Worm (Caenorhabditis elegans) whole organism, L3 larva: ENCODE measurements around the gene lin-22.

Experiments used
- R02D3.7 ChIP-seq: fragments of 150-350 bp; optimal IDR thresholded peaks from 2 replicates; lab custom pipeline; 2014; ENCODE audit warnings: missing biosample characterization, missing genetic modification characterization
- aly-2 ChIP-seq: fragments of 150-350 bp; optimal IDR thresholded peaks from 2 replicates; lab custom pipeline; 2014; ENCODE audit warnings: missing biosample characterization, missing genetic modification characterization
- ceh-16 ChIP-seq: sonication (generic microtip); optimal IDR thresholded peaks from 2 replicates; lab custom pipeline; 2017; ENCODE audit warnings: missing biosample characterization, missing genetic modification characterization
- ceh-28 ChIP-seq: fragments of 150-350 bp; optimal IDR thresholded peaks from 2 replicates; lab custom pipeline; 2014; ENCODE audit warnings: missing biosample characterization, missing genetic modification reagents, missing genetic modification characterization
- ceh-82 ChIP-seq: fragments of 150-350 bp; optimal IDR thresholded peaks from 2 replicates; lab custom pipeline; 2014; ENCODE audit warnings: missing biosample characterization, missing genetic modification characterization
- ceh-9 ChIP-seq: sonication (generic microtip); optimal IDR thresholded peaks from 2 replicates; lab custom pipeline; 2018; ENCODE audit warnings: missing biosample characterization, missing genetic modification characterization
- daf-12 ChIP-seq: fragments of 150-350 bp; optimal IDR thresholded peaks from 2 replicates; lab custom pipeline; 2014; ENCODE audit warnings: missing biosample characterization, missing genetic modification reagents, missing genetic modification characterization
- egl-27 ChIP-seq: sonication (generic microtip); optimal IDR thresholded peaks from 4 replicates; lab custom pipeline; 2017; ENCODE audit warnings: missing biosample characterization, missing genetic modification reagents, missing genetic modification characterization
- elt-1 ChIP-seq: fragments of 150-350 bp; optimal IDR thresholded peaks from 2 replicates; lab custom pipeline; 2014; ENCODE audit warnings: missing biosample characterization, missing genetic modification characterization
- elt-3 ChIP-seq, 3 experiments: fragments of 150-350 bp in 1 of 3; sonication (generic microtip) in 2 of 3; optimal IDR thresholded peaks; 2 replicates in 2 of 3; 4 replicates in 1 of 3; lab custom pipeline; 2014 to 2017; ENCODE audit warnings: missing biosample characterization in 3 of 3, missing genetic modification characterization in 3 of 3
- eor-1 ChIP-seq, 2 experiments: fragments of 150-350 bp; optimal IDR thresholded peaks; 2 replicates each; lab custom pipeline; 2014 to 2018; ENCODE audit warnings: missing biosample characterization in 2 of 2, missing genetic modification characterization in 2 of 2
- fkh-10 ChIP-seq: sonication (generic microtip); optimal IDR thresholded peaks from 2 replicates; lab custom pipeline; 2017; ENCODE audit warnings: missing biosample characterization, missing genetic modification reagents, missing genetic modification characterization
- fkh-2 ChIP-seq: fragments of 150-350 bp; optimal IDR thresholded peaks from 2 replicates; lab custom pipeline; 2014; ENCODE audit warnings: missing biosample characterization, missing genetic modification reagents, missing genetic modification characterization
- fos-1 ChIP-seq: fragments of 150-350 bp; optimal IDR thresholded peaks from 2 replicates; lab custom pipeline; 2014; ENCODE audit warnings: missing biosample characterization, missing genetic modification characterization
- hmg-11 ChIP-seq: sonication (generic microtip); optimal IDR thresholded peaks from 2 replicates; lab custom pipeline; 2016; ENCODE audit warnings: missing genetic modification characterization, missing compliant biosample characterization
- jun-1 ChIP-seq: fragments of 150-350 bp; optimal IDR thresholded peaks from 2 replicates; lab custom pipeline; 2014; ENCODE audit warnings: missing biosample characterization, missing genetic modification reagents, missing genetic modification characterization
- lin-15B ChIP-seq: fragments of 150-350 bp; optimal IDR thresholded peaks from 2 replicates; lab custom pipeline; 2014; ENCODE audit warnings: missing biosample characterization, missing genetic modification characterization
- mdl-1 ChIP-seq: fragments of 150-350 bp; optimal IDR thresholded peaks from 2 replicates; lab custom pipeline; 2014; ENCODE audit warnings: missing biosample characterization, missing genetic modification characterization
- mml-1 ChIP-seq: fragments of 150-350 bp; sonication (generic microtip); optimal IDR thresholded peaks from 3 replicates; lab custom pipeline; 2014; ENCODE audit warnings: missing biosample characterization, missing genetic modification characterization
- nfya-1 ChIP-seq: sonication (generic microtip); optimal IDR thresholded peaks from 2 replicates; lab custom pipeline; 2017; ENCODE audit warnings: missing genetic modification characterization, mild to moderate bottlenecking, missing compliant biosample characterization, antibody characterized with exemption, moderate library complexity; ENCODE audit not compliant: insufficient read depth
- nhr-11 ChIP-seq: fragments of 150-350 bp; optimal IDR thresholded peaks from 2 replicates; lab custom pipeline; 2014; ENCODE audit warnings: missing biosample characterization, missing genetic modification characterization
- nhr-12 ChIP-seq: fragments of 150-350 bp; optimal IDR thresholded peaks from 2 replicates; lab custom pipeline; 2014; ENCODE audit warnings: missing biosample characterization, missing genetic modification characterization
- nhr-25 ChIP-seq: sonication (generic microtip); optimal IDR thresholded peaks from 2 replicates; lab custom pipeline; 2017; ENCODE audit warnings: missing biosample characterization, missing genetic modification characterization
- nhr-28 ChIP-seq: fragments of 150-350 bp; optimal IDR thresholded peaks from 2 replicates; lab custom pipeline; 2014; ENCODE audit warnings: missing biosample characterization, missing genetic modification characterization
- nhr-67 ChIP-seq: fragments of 150-350 bp; optimal IDR thresholded peaks from 2 replicates; lab custom pipeline; 2014; ENCODE audit warnings: missing biosample characterization, missing genetic modification characterization
- nhr-76 ChIP-seq: fragments of 150-350 bp; sonication (generic microtip); optimal IDR thresholded peaks from 5 replicates; lab custom pipeline; 2014; ENCODE audit warnings: missing biosample characterization, missing genetic modification characterization
- nhr-77 ChIP-seq: fragments of 150-350 bp; optimal IDR thresholded peaks from 2 replicates; lab custom pipeline; 2014; ENCODE audit warnings: missing biosample characterization, missing genetic modification characterization
- pha-4 ChIP-seq: fragments of 150-350 bp; optimal IDR thresholded peaks from 2 replicates; lab custom pipeline; 2014; ENCODE audit warnings: missing biosample characterization, missing genetic modification reagents, missing genetic modification characterization
- pqm-1 ChIP-seq: fragments of 150-350 bp; optimal IDR thresholded peaks from 2 replicates; lab custom pipeline; 2017; ENCODE audit warnings: missing biosample characterization, missing genetic modification characterization, inconsistent platforms
- sea-2 ChIP-seq: fragments of 150-350 bp; sonication (generic microtip); optimal IDR thresholded peaks from 4 replicates; lab custom pipeline; 2014; ENCODE audit warnings: missing biosample characterization, missing genetic modification reagents, missing genetic modification characterization
- skn-1 ChIP-seq: fragments of 150-350 bp; optimal IDR thresholded peaks from 2 replicates; lab custom pipeline; 2014; ENCODE audit warnings: missing biosample characterization, missing genetic modification characterization
- snpc-4 ChIP-seq: fragments of 150-350 bp; optimal IDR thresholded peaks from 2 replicates; lab custom pipeline; 2014; ENCODE audit warnings: missing biosample characterization, missing genetic modification characterization
- tbx-2 ChIP-seq: sonication (generic microtip); optimal IDR thresholded peaks from 2 replicates; lab custom pipeline; 2016; ENCODE audit warnings: mild to moderate bottlenecking, missing genetic modification characterization, missing compliant biosample characterization
- unc-39 ChIP-seq: sonication (generic microtip); optimal IDR thresholded peaks from 4 replicates; lab custom pipeline; 2017; ENCODE audit warnings: missing biosample characterization, missing genetic modification characterization
- unc-62 ChIP-seq: fragments of 150-350 bp; sonication (generic microtip); optimal IDR thresholded peaks from 4 replicates; lab custom pipeline; 2014; ENCODE audit warnings: missing biosample characterization, missing genetic modification reagents, missing genetic modification characterization
- zag-1 ChIP-seq: fragments of 150-350 bp; optimal IDR thresholded peaks from 2 replicates; lab custom pipeline; 2014; ENCODE audit warnings: missing biosample characterization, missing genetic modification characterization
- ztf-11 ChIP-seq: fragments of 150-350 bp; optimal IDR thresholded peaks from 2 replicates; lab custom pipeline; 2014; ENCODE audit warnings: missing biosample characterization, missing genetic modification characterization
- ztf-4 ChIP-seq: fragments of 150-350 bp; optimal IDR thresholded peaks from 2 replicates; lab custom pipeline; 2014; ENCODE audit warnings: missing biosample characterization, missing genetic modification characterization

lin-22 gene

ce11 chrIV:3055320-3055719 is 35.8 kb downstream of the lin-22 start:
- TF ChIP-seq ceh-9 (tag; lab: Kevin White, UChicago) (no peak), pha-4 (tag; lab: Kevin White, UChicago) (peak; percentile 38), lin-15B (tag; lab: Kevin White, UChicago) (peak; percentile 57)

- no peak for TF ChIP-seq snpc-4 (tag; lab: Kevin White, UChicago)
- TF ChIP-seq unc-39 (tag; lab: Kevin White, UChicago): no peak
- TF ChIP-seq ceh-16 (tag; lab: Kevin White, UChicago): no peak
- TF ChIP-seq nhr-28: no peak
- no peak for TF ChIP-seq ceh-82 (tag; lab: Kevin White, UChicago)
- no peak for TF ChIP-seq aly-2 (tag; lab: Kevin White, UChicago)
- no peak for TF ChIP-seq ztf-11 (tag; lab: Kevin White, UChicago)
- no peak for TF ChIP-seq nhr-76 (tag; lab: Kevin White, UChicago)
- TF ChIP-seq pqm-1 (tag; lab: Kevin White, UChicago): no peak
- TF ChIP-seq fkh-10 (GFP tag; lab: Kevin White, UChicago): no peak
- TF ChIP-seq R02D3.7 (tag; lab: Kevin White, UChicago): no peak
- no peak for TF ChIP-seq nfya-1
- TF ChIP-seq fkh-2 (tag; lab: Kevin White, UChicago): no peak
- no peak for TF ChIP-seq ceh-28 (tag; lab: Kevin White, UChicago)
- no peak for TF ChIP-seq nhr-25 (tag; lab: Kevin White, UChicago)
- no peak for TF ChIP-seq sea-2 (GFP tag; lab: Kevin White, UChicago)
- TF ChIP-seq zag-1 (tag; lab: Kevin White, UChicago): no peak
- TF ChIP-seq nhr-11 (tag; lab: Kevin White, UChicago): no peak
- TF ChIP-seq eor-1 (tag; optimal IDR thresholded peaks at IDR 0.05; lab: Kevin White, UChicago): no peak
- no peak for TF ChIP-seq unc-62 (GFP tag; lab: Kevin White, UChicago)
Observed at ce11 chrIV:3055848-3056247, 36.3 kb downstream of the lin-22 start.

- no peak for TF ChIP-seq egl-27
- TF ChIP-seq mml-1: no peak
- no peak for TF ChIP-seq zag-1 (tag; lab: Kevin White, UChicago)
- no peak for TF ChIP-seq snpc-4 (tag; lab: Kevin White, UChicago)
- no peak for TF ChIP-seq nhr-12 (tag; lab: Kevin White, UChicago)
- TF ChIP-seq nhr-76 (tag; lab: Kevin White, UChicago): no peak
- no peak for TF ChIP-seq nhr-77
- TF ChIP-seq nhr-25 (tag; lab: Kevin White, UChicago): no peak
- TF ChIP-seq pha-4 (tag; lab: Kevin White, UChicago): no peak
- no peak for TF ChIP-seq elt-3 (tag; optimal IDR thresholded peaks at IDR 0.05; lab: Kevin White, UChicago)
- TF ChIP-seq tbx-2 (tag; lab: Kevin White, UChicago): no peak
- no peak for TF ChIP-seq daf-12 (tag; lab: Kevin White, UChicago)
- no peak for TF ChIP-seq ceh-82 (tag; lab: Kevin White, UChicago)
- no peak for TF ChIP-seq sea-2 (GFP tag; lab: Kevin White, UChicago)
- no peak for TF ChIP-seq ztf-11 (tag; lab: Kevin White, UChicago)
- TF ChIP-seq elt-1 (tag; lab: Kevin White, UChicago): no peak
- no peak for TF ChIP-seq nhr-67 (tag; lab: Kevin White, UChicago)
- no peak for TF ChIP-seq ceh-9 (tag; lab: Kevin White, UChicago)
- no peak for TF ChIP-seq ztf-4
- no peak for TF ChIP-seq fos-1 (tag; lab: Kevin White, UChicago)
Observed at ce11 chrIV:3062936-3063439, 43.5 kb downstream of the lin-22 start, which contains the start of gene Y67D8C.6. Gene Y67D8C.6 (minus strand): TSS chrIV:3063389.

ce11 chrIV:3066834-3067233 is 47.3 kb downstream of the lin-22 start, which contains the start of gene Y67D8C.7:
Gene Y67D8C.7 (minus strand): TSS chrIV:3066934.
- TF ChIP-seq ztf-4 (no peak), skn-1 (tag; lab: Kevin White, UChicago) (no peak), fos-1 (tag; lab: Kevin White, UChicago) (no peak), ceh-16 (tag; lab: Kevin White, UChicago) (no peak), jun-1 (no peak), ceh-82 (tag; lab: Kevin White, UChicago) (no peak), nhr-12 (tag; lab: Kevin White, UChicago) (no peak), sea-2 (GFP tag; lab: Kevin White, UChicago) (no peak), hmg-11 (tag; lab: Kevin White, UChicago) (no peak), ceh-9 (tag; lab: Kevin White, UChicago) (no peak), mdl-1 (tag; lab: Kevin White, UChicago) (no peak), elt-3 (tag; optimal IDR thresholded peaks at IDR 0.05; lab: Kevin White, UChicago) (no peak), unc-62 (GFP tag; lab: Kevin White, UChicago) (no peak), pha-4 (tag; lab: Kevin White, UChicago) (no peak)
- TF ChIP-seq, all 47 proteins: peak for 0
